Worm (Caenorhabditis elegans) whole organism, L4 larva: ENCODE results near the gene C55B6.7.

ENCODE experiments used
- aly-2 ChIP-seq: sonication (generic microtip); optimal IDR thresholded peaks from 2 replicates; lab custom pipeline; 2018; ENCODE audit warnings: missing biosample characterization, missing genetic modification characterization
- daf-16 ChIP-seq, 3 experiments: sonication (generic microtip); optimal IDR thresholded peaks; 2 replicates each; lab custom pipeline; 2016 to 2017; ENCODE audit warnings: missing genetic modification characterization in 3 of 3, missing genetic modification reagents in 3 of 3, mild to moderate bottlenecking in 2 of 3, missing compliant biosample characterization in 2 of 3, missing biosample characterization in 1 of 3, moderate library complexity in 1 of 3
- daf-19 ChIP-seq: fragments of 200-800 bp; sonication (Bioruptor generic); conservative IDR thresholded peaks from 2 replicates; pipeline ENCODE4 v1.3.6; 2022; ENCODE audit warnings: missing genetic modification characterization, missing compliant biosample characterization
- egl-43 ChIP-seq: fragments of 200-800 bp; sonication (Bioruptor generic); IDR thresholded peaks from 2 replicates; pipeline ENCODE4 v1.3.6; 2022; ENCODE audit warnings: missing genetic modification reagents, missing genetic modification characterization, missing compliant biosample characterization
- fos-1 ChIP-seq: fragments of 150-350 bp; optimal IDR thresholded peaks from 2 replicates; lab custom pipeline; 2014; ENCODE audit warnings: missing biosample characterization, missing genetic modification characterization
- lin-15B ChIP-seq: fragments of 150-350 bp; sonication (generic microtip); optimal IDR thresholded peaks from 3 replicates; lab custom pipeline; 2014; ENCODE audit warnings: missing biosample characterization, missing genetic modification characterization
- lin-29 ChIP-seq: fragments of 200-800 bp; sonication (Bioruptor generic); IDR thresholded peaks from 2 replicates; pipeline ENCODE4 v1.3.6; 2022; ENCODE audit warnings: missing genetic modification reagents, missing genetic modification characterization, missing compliant biosample characterization
- lin-38 ChIP-seq: fragments of 200-800 bp; sonication (Bioruptor generic); IDR thresholded peaks from 2 replicates; pipeline ENCODE4 v1.3.6; 2022; ENCODE audit warnings: missing genetic modification reagents, missing genetic modification characterization, missing compliant biosample characterization
- mdl-1 ChIP-seq, 2 experiments: fragments of 150-350 bp in 1 of 2; sonication (generic microtip) in 1 of 2; optimal IDR thresholded peaks; 2 replicates each; lab custom pipeline; 2014 to 2017; ENCODE audit warnings: missing biosample characterization in 2 of 2, missing genetic modification characterization in 2 of 2
- nhr-77 ChIP-seq: fragments of 150-350 bp; optimal IDR thresholded peaks from 2 replicates; lab custom pipeline; 2014; ENCODE audit warnings: missing biosample characterization, missing genetic modification characterization
- pqm-1 ChIP-seq: sonication (generic microtip); optimal IDR thresholded peaks from 2 replicates; lab custom pipeline; 2017; ENCODE audit warnings: missing biosample characterization, missing genetic modification characterization
- tag-97 ChIP-seq: fragments of 200-800 bp; sonication (Bioruptor generic); IDR thresholded peaks from 2 replicates; pipeline ENCODE4 v1.3.6; 2022; ENCODE audit warnings: missing genetic modification characterization, missing compliant biosample characterization

DNA sequence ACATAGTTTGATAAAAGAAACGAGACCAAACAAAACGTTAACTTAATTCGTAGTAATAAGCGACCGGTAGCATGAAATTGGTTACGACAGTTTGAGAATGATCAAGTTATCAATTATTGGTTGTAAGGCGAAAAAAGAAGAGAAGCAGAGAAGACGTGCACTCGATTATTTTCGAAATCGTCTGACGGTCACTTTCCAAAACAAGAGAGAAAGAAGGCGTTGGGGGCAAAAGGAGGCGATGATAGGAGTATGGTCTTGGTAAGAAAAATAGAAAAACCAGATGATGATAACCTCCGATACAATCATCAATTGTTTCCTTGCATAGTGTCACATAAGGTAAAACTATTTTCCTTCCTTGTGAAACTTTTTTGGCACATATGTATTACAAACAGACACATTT lies 34.3 kb downstream of the C55B6.7 start:
- no peak for TF ChIP-seq fos-1 (tag; lab: Kevin White, UChicago)
- TF ChIP-seq mdl-1 (tag; optimal IDR thresholded peaks at IDR 0.05; lab: Kevin White, UChicago) = no peak
- no peak for TF ChIP-seq lin-15B (tag; lab: Kevin White, UChicago)
- no peak for TF ChIP-seq tag-97 (GFP tag; lab: Robert Waterston, UW)
- TF ChIP-seq nhr-77 (tag; lab: Kevin White, UChicago) = no peak
- no peak for TF ChIP-seq aly-2
- no peak for TF ChIP-seq pqm-1 (tag; lab: Kevin White, UChicago)
- no peak for TF ChIP-seq daf-19 (GFP tag; lab: Robert Waterston, UW)
- TF ChIP-seq lin-29 = no peak
- no peak for TF ChIP-seq daf-16 (GFP tag; optimal IDR thresholded peaks at IDR 0.05; lab: Kevin White, UChicago)
- TF ChIP-seq daf-16 (tag; optimal IDR thresholded peaks at IDR 0.05; lab: Kevin White, UChicago) = no peak
- TF ChIP-seq lin-38 (GFP tag; lab: Robert Waterston, UW) = no peak
- TF ChIP-seq egl-43 = no peak
